Fruit fly (Drosophila melanogaster) whole organism, embryonic: Measurements from ENCODE around the gene Nepl20.
A peak's percentile ranks its signal among the peaks of the same experiment; 100 is the strongest.

Experiments used
- Atf-2 ChIP-seq: fragments of 200-800 bp; sonication (Bioruptor generic); optimal IDR thresholded peaks from 2 replicates; lab custom pipeline; 2016; ENCODE audit warnings: missing biosample characterization, missing genetic modification characterization
- CG10209 ChIP-seq: fragments of 200-800 bp; sonication (Bioruptor generic); optimal IDR thresholded peaks from 3 replicates; lab custom pipeline; 2017; ENCODE audit warnings: missing biosample characterization, mild to moderate bottlenecking, missing genetic modification characterization, missing genetic modification reagents
- CG10274 ChIP-seq: fragments of 200-800 bp; sonication (Bioruptor generic); optimal IDR thresholded peaks from 3 replicates; lab custom pipeline; 2017; ENCODE audit warnings: missing biosample characterization, mild to moderate bottlenecking, missing genetic modification characterization
- CG10959 ChIP-seq: fragments of 200-800 bp; sonication (Bioruptor generic); IDR thresholded peaks from 2 replicates; pipeline ENCODE4 v1.3.6; 2022; ENCODE audit warnings: missing biosample characterization, missing genetic modification characterization
- CG11085 ChIP-seq: fragments of 200-800 bp; sonication (Bioruptor generic); IDR thresholded peaks from 2 replicates; pipeline ENCODE4 v1.3.6; 2022; ENCODE audit warnings: missing biosample characterization, missing genetic modification characterization
- CG11560 ChIP-seq: fragments of 200-800 bp; sonication (Bioruptor generic); IDR thresholded peaks from 3 replicates; pipeline ENCODE4 v1.3.6; 2022; ENCODE audit warnings: missing biosample characterization, missing genetic modification characterization
- CG12769 ChIP-seq: fragments of 200-800 bp; sonication (Bioruptor generic); optimal IDR thresholded peaks from 2 replicates; lab custom pipeline; 2019; ENCODE audit warnings: missing biosample characterization, mild to moderate bottlenecking, missing genetic modification characterization, moderate library complexity
- CG12942 ChIP-seq: fragments of 200-800 bp; sonication (Bioruptor generic); optimal IDR thresholded peaks from 3 replicates; lab custom pipeline; 2016; ENCODE audit warnings: missing biosample characterization, missing genetic modification characterization
- CG13123 ChIP-seq: fragments of 200-800 bp; sonication (Bioruptor generic); optimal IDR thresholded peaks from 2 replicates; lab custom pipeline; 2016; ENCODE audit warnings: missing biosample characterization, missing genetic modification characterization
- CG15011 ChIP-seq: fragments of 200-800 bp; sonication (Bioruptor generic); optimal IDR thresholded peaks from 3 replicates; lab custom pipeline; 2018; ENCODE audit warnings: missing biosample characterization, mild to moderate bottlenecking, missing genetic modification characterization
- CG1792 ChIP-seq: fragments of 200-800 bp; sonication (Bioruptor generic); optimal IDR thresholded peaks from 2 replicates; lab custom pipeline; 2016; ENCODE audit warnings: missing biosample characterization, missing genetic modification characterization
- CG18011 ChIP-seq: fragments of 200-800 bp; sonication (Bioruptor generic); optimal IDR thresholded peaks from 2 replicates; lab custom pipeline; 2017; ENCODE audit warnings: missing biosample characterization, missing genetic modification characterization, mild to moderate bottlenecking, moderate library complexity, missing genotype
- CG2875 ChIP-seq: fragments of 200-800 bp; sonication (Bioruptor generic); optimal IDR thresholded peaks from 2 replicates; lab custom pipeline; 2017; ENCODE audit warnings: missing biosample characterization, mild to moderate bottlenecking, missing genetic modification characterization, missing genetic modification reagents
- CG30403 ChIP-seq: fragments of 200-800 bp; sonication (Bioruptor generic); optimal IDR thresholded peaks from 3 replicates; lab custom pipeline; 2016; ENCODE audit warnings: missing biosample characterization, missing genetic modification characterization
- CG6813 ChIP-seq: fragments of 200-800 bp; sonication (Bioruptor generic); optimal IDR thresholded peaks from 2 replicates; lab custom pipeline; 2017; ENCODE audit warnings: missing biosample characterization, missing genetic modification characterization, mild to moderate bottlenecking, moderate library complexity, missing genetic modification reagents
- CG7357 ChIP-seq: fragments of 200-800 bp; sonication (Bioruptor generic); IDR thresholded peaks from 3 replicates; pipeline ENCODE4 v1.3.6; 2022; ENCODE audit warnings: missing biosample characterization, missing genetic modification characterization
- CG9876 ChIP-seq: fragments of 200-800 bp; sonication (Bioruptor generic); optimal IDR thresholded peaks from 2 replicates; lab custom pipeline; 2016; ENCODE audit warnings: missing biosample characterization, missing genetic modification characterization
- CoRest ChIP-seq: fragments of 200-800 bp; sonication (Bioruptor generic); optimal IDR thresholded peaks from 3 replicates; lab custom pipeline; 2018; ENCODE audit warnings: missing biosample characterization, mild to moderate bottlenecking, missing genetic modification characterization, moderate library complexity
- Dbx ChIP-seq: fragments of 200-800 bp; sonication (Bioruptor generic); IDR thresholded peaks from 3 replicates; pipeline ENCODE4 v1.3.6; 2022; ENCODE audit warnings: missing biosample characterization, missing genetic modification characterization
- Doc2 ChIP-seq: fragments of 200-800 bp; sonication (Bioruptor generic); IDR thresholded peaks from 2 replicates; pipeline ENCODE4 v1.3.6; 2022; ENCODE audit warnings: missing biosample characterization, missing genetic modification characterization
- HmgD ChIP-seq: fragments of 200-800 bp; sonication (Bioruptor generic); optimal IDR thresholded peaks from 3 replicates; lab custom pipeline; 2016; ENCODE audit warnings: missing biosample characterization, missing genetic modification characterization
- Max ChIP-seq: fragments of 200-800 bp; sonication (Bioruptor generic); optimal IDR thresholded peaks from 2 replicates; lab custom pipeline; 2016; ENCODE audit warnings: missing biosample characterization, mild to moderate bottlenecking, missing genetic modification characterization
- NC2α ChIP-seq: fragments of 200-800 bp; sonication (Bioruptor generic); optimal IDR thresholded peaks from 2 replicates; lab custom pipeline; 2016; ENCODE audit warnings: missing biosample characterization, missing genetic modification characterization
- NfI ChIP-seq: fragments of 200-800 bp; sonication (Bioruptor generic); optimal IDR thresholded peaks from 3 replicates; lab custom pipeline; 2018; ENCODE audit warnings: missing biosample characterization, mild to moderate bottlenecking, missing genetic modification characterization, moderate library complexity
- Rfx ChIP-seq: fragments of 200-800 bp; sonication (Bioruptor generic); IDR thresholded peaks from 2 replicates; pipeline ENCODE4 v1.3.6; 2022; ENCODE audit warnings: missing biosample characterization, missing genetic modification characterization
- Vsx1 ChIP-seq: fragments of 200-800 bp; sonication (Bioruptor generic); optimal IDR thresholded peaks from 2 replicates; lab custom pipeline; 2017; ENCODE audit warnings: missing biosample characterization, mild to moderate bottlenecking, missing genetic modification characterization, missing genetic modification reagents
- abd-A ChIP-seq: fragments of 200-800 bp; sonication (Bioruptor generic); optimal IDR thresholded peaks from 3 replicates; lab custom pipeline; 2019; ENCODE audit warnings: missing biosample characterization, mild to moderate bottlenecking, missing genetic modification characterization, moderate library complexity
- amos ChIP-seq: fragments of 200-800 bp; sonication (Bioruptor generic); IDR thresholded peaks from 2 replicates; pipeline ENCODE4 v1.3.6; 2022; ENCODE audit warnings: missing biosample characterization, missing genetic modification characterization; ENCODE audit not compliant: partially characterized antibody
- az2 ChIP-seq: fragments of 200-800 bp; sonication (Bioruptor generic); optimal IDR thresholded peaks from 3 replicates; lab custom pipeline; 2016; ENCODE audit warnings: missing biosample characterization, missing genetic modification characterization
- cg ChIP-seq: fragments of 200-800 bp; sonication (Bioruptor generic); optimal IDR thresholded peaks from 3 replicates; lab custom pipeline; 2019; ENCODE audit warnings: missing biosample characterization, mild to moderate bottlenecking, missing genetic modification characterization, moderate library complexity
- da ChIP-seq: fragments of 200-800 bp; sonication (Bioruptor generic); optimal IDR thresholded peaks from 2 replicates; lab custom pipeline; 2016; ENCODE audit warnings: missing biosample characterization, missing genetic modification characterization
- dpn ChIP-seq, 2 experiments: fragments of 200-800 bp; sonication (Bioruptor generic); optimal IDR thresholded peaks; 3 replicates each; lab custom pipeline; 2016; ENCODE audit warnings: missing biosample characterization in 2 of 2, missing genetic modification characterization in 2 of 2
- eve ChIP-seq, 2 experiments: fragments of >200 bp; optimal IDR thresholded peaks; 2 replicates each; lab custom pipeline; 2017; ENCODE audit warnings: missing biosample characterization in 2 of 2, missing genetic modification characterization in 2 of 2
- fd64A ChIP-seq: fragments of 200-800 bp; sonication (Bioruptor generic); optimal IDR thresholded peaks from 3 replicates; lab custom pipeline; 2018; ENCODE audit warnings: missing biosample characterization, mild to moderate bottlenecking, missing genetic modification characterization
- h ChIP-seq: fragments of >200 bp; optimal IDR thresholded peaks from 2 replicates; lab custom pipeline; 2017
- ind ChIP-seq: fragments of 200-800 bp; sonication (Bioruptor generic); optimal IDR thresholded peaks from 3 replicates; lab custom pipeline; 2016; ENCODE audit warnings: missing biosample characterization, missing genetic modification characterization
- lbe ChIP-seq: fragments of 200-800 bp; sonication (Bioruptor generic); optimal IDR thresholded peaks from 2 replicates; lab custom pipeline; 2016; ENCODE audit warnings: missing biosample characterization, mild to moderate bottlenecking, missing genetic modification characterization
- lmd ChIP-seq: fragments of 200-800 bp; sonication (Bioruptor generic); IDR thresholded peaks from 2 replicates; pipeline ENCODE4 v1.3.6; 2022; ENCODE audit warnings: missing biosample characterization, missing genetic modification characterization
- lov ChIP-seq, 2 experiments: fragments of 200-800 bp in 1 of 2; fragments of >200 bp in 1 of 2; sonication (Bioruptor generic) in 1 of 2; IDR thresholded peaks in 1 of 2; optimal IDR thresholded peaks in 1 of 2; 2 replicates in 1 of 2; 3 replicates in 1 of 2; pipeline versions ENCODE4 v1.3.6 to Lab custom; 2017 to 2022; ENCODE audit warnings: missing biosample characterization in 1 of 2, missing genetic modification characterization in 1 of 2
- mam ChIP-seq: fragments of 200-800 bp; sonication (Bioruptor generic); optimal IDR thresholded peaks from 3 replicates; lab custom pipeline; 2016; ENCODE audit warnings: missing biosample characterization, missing genetic modification characterization
- onecut ChIP-seq: fragments of 200-800 bp; sonication (Bioruptor generic); IDR thresholded peaks from 2 replicates; pipeline ENCODE4 v1.3.6; 2022; ENCODE audit warnings: missing biosample characterization, missing genetic modification characterization
- peb ChIP-seq: fragments of 200-800 bp; sonication (Bioruptor generic); IDR thresholded peaks from 2 replicates; pipeline ENCODE4 v1.3.6; 2022; ENCODE audit warnings: missing biosample characterization, missing genetic modification characterization
- pho ChIP-seq: fragments of 200-800 bp; sonication (Bioruptor generic); optimal IDR thresholded peaks from 2 replicates; lab custom pipeline; 2016; ENCODE audit warnings: missing biosample characterization, missing genetic modification characterization
- phol ChIP-seq: fragments of 200-800 bp; sonication (Bioruptor generic); optimal IDR thresholded peaks from 3 replicates; lab custom pipeline; 2018; ENCODE audit warnings: missing biosample characterization, mild to moderate bottlenecking, missing genetic modification characterization, moderate library complexity
- sim ChIP-seq: fragments of 200-800 bp; sonication (Bioruptor generic); IDR thresholded peaks from 2 replicates; pipeline ENCODE4 v1.3.6; 2022; ENCODE audit warnings: missing biosample characterization, missing genetic modification characterization
- so ChIP-seq: fragments of 200-800 bp; sonication (Bioruptor generic); IDR thresholded peaks from 3 replicates; pipeline ENCODE4 v1.3.6; 2022; ENCODE audit warnings: missing biosample characterization, missing genetic modification characterization
- unc-4 ChIP-seq: fragments of 200-800 bp; sonication (Bioruptor generic); IDR thresholded peaks from 2 replicates; pipeline ENCODE4 v1.3.6; 2022; ENCODE audit warnings: missing biosample characterization, missing genetic modification characterization; ENCODE audit not compliant: partially characterized antibody
- usp ChIP-seq: fragments of >200 bp; optimal IDR thresholded peaks from 2 replicates; lab custom pipeline; 2017; ENCODE audit warnings: missing biosample characterization, missing genetic modification characterization
- vfl ChIP-seq: fragments of 200-800 bp; sonication (Bioruptor generic); optimal IDR thresholded peaks from 2 replicates; lab custom pipeline; 2016; ENCODE audit warnings: missing biosample characterization, missing genetic modification characterization
- vnd ChIP-seq: fragments of 200-800 bp; sonication (Bioruptor generic); IDR thresholded peaks from 3 replicates; pipeline ENCODE4 v1.3.6; 2022; ENCODE audit warnings: missing biosample characterization, missing genetic modification characterization; ENCODE audit not compliant: partially characterized antibody
- zen ChIP-seq: fragments of 200-800 bp; sonication (Bioruptor generic); optimal IDR thresholded peaks from 3 replicates; lab custom pipeline; 2018; ENCODE audit warnings: missing biosample characterization, mild to moderate bottlenecking, missing genetic modification characterization, moderate library complexity

Nepl20 gene

DNA sequence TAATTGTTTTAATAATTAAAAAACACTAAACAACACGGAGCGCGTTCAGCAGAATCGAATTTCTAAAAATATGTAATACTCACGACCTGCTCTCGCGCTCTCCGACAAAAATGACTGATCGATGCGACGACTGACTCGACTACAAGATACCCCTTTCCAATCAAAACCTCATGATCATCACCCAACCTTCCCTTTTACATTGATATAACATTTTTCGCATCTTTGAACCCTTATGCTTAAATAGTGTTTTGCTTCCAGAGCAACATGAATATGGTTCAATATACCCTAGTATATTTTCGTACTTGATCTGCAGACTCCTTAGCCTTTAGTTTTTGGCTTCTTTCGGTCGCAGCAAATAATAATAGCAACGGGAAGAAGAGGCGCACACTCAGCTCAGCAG, 31.2 kb downstream of the Nepl20 start (continued):
- no peak for TF ChIP-seq Vsx1
- TF ChIP-seq CG9876 (GFP tag; lab: Kevin White, UChicago) = peak; percentile 59
- TF ChIP-seq vnd (GFP tag; lab: Robert Waterston, UW) = no peak
- TF ChIP-seq Dbx (GFP tag; lab: Robert Waterston, UW) = peak; percentile 76
- TF ChIP-seq CG13123 (GFP tag; lab: Kevin White, UChicago) = peak; percentile 70
- peak; percentile 75 for TF ChIP-seq NfI (GFP tag; lab: Kevin White, UChicago)
- TF ChIP-seq CG15011 (GFP tag; lab: Kevin White, UChicago) = peak; percentile 38
- peak; percentile 78 for TF ChIP-seq az2
- peak; percentile 75 for TF ChIP-seq ind (GFP tag; lab: Kevin White, UChicago)
- peak; percentile 84 for TF ChIP-seq Rfx (GFP tag; lab: Robert Waterston, UW)
- TF ChIP-seq eve (GFP tag; optimal IDR thresholded peaks at IDR 0.05; lab: Kevin White, UChicago) = no peak
- TF ChIP-seq lbe (GFP tag; lab: Kevin White, UChicago) = no peak
- TF ChIP-seq CG30403 (GFP tag; lab: Kevin White, UChicago) = peak; percentile 75
- peak; percentile 29 for TF ChIP-seq CG1792 (GFP tag; lab: Kevin White, UChicago)
- peak; percentile 78 for TF ChIP-seq mam (GFP tag; lab: Kevin White, UChicago)
- peak; percentile 91 for TF ChIP-seq CG12769
- peak; percentile 67 for TF ChIP-seq CG10209 (GFP tag; lab: Kevin White, UChicago)
- TF ChIP-seq CG11085 (GFP tag; lab: Robert Waterston, UW) = peak; percentile 24; the same call in 1 of the 2 replicates
- peak; percentile 31 for TF ChIP-seq fd64A (GFP tag; lab: Kevin White, UChicago)
- TF ChIP-seq CG18011 (GFP tag; lab: Kevin White, UChicago) = no peak
- TF ChIP-seq abd-A (tag; lab: Kevin White, UChicago) = no peak
- peak; percentile 72 for TF ChIP-seq Atf-2
- TF ChIP-seq HmgD (GFP tag; lab: Kevin White, UChicago) = no peak
- peak; percentile 61 for TF ChIP-seq vfl (GFP tag; lab: Kevin White, UChicago)
- no peak for TF ChIP-seq lov (optimal IDR thresholded peaks at IDR 0.05; lab: Kevin White, UChicago)
- no peak for TF ChIP-seq lov (GFP tag; IDR thresholded peaks at IDR 0.05; lab: Robert Waterston, UW)
- TF ChIP-seq lmd = peak; percentile 87
- peak; percentile 43 for TF ChIP-seq CG2875 (GFP tag; lab: Kevin White, UChicago)
- peak; percentile 68 for TF ChIP-seq CG7357 (GFP tag; lab: Robert Waterston, UW)
- TF ChIP-seq CG10274 (GFP tag; lab: Kevin White, UChicago) = peak; percentile 30
- TF ChIP-seq h (lab: Kevin White, UChicago) = no peak
- no peak for TF ChIP-seq zen (tag; lab: Kevin White, UChicago)
- TF ChIP-seq Max (GFP tag; lab: Kevin White, UChicago) = peak; percentile 50
- peak; percentile 54; the same call in 2 of the 3 replicates for TF ChIP-seq CG11560 (tag; lab: Robert Waterston, UW)
- peak; percentile 74 for TF ChIP-seq sim (GFP tag; lab: Robert Waterston, UW)
- TF ChIP-seq CG10959 = peak; percentile 29; the same call in 1 of the 2 replicates
- TF ChIP-seq dpn (GFP tag; optimal IDR thresholded peaks at IDR 0.05; lab: Kevin White, UChicago) = peak; percentile 81
- no peak for TF ChIP-seq onecut
- no peak for TF ChIP-seq cg (GFP tag; lab: Kevin White, UChicago)
- peak; percentile 80; the same call in 2 of the 3 replicates for TF ChIP-seq so (GFP tag; lab: Robert Waterston, UW)
- peak; percentile 35 for TF ChIP-seq CG6813 (GFP tag; lab: Kevin White, UChicago)
- peak; percentile 26 for TF ChIP-seq pho (GFP tag; lab: Kevin White, UChicago)
- TF ChIP-seq da = no peak
- TF ChIP-seq CG12942 = peak; percentile 67
- no peak for TF ChIP-seq phol (tag; lab: Kevin White, UChicago)
- peak; percentile 79 for TF ChIP-seq peb
- peak; percentile 78 for TF ChIP-seq CoRest (tag; lab: Kevin White, UChicago)
- TF ChIP-seq unc-4 (GFP tag; lab: Robert Waterston, UW) = no peak
- no peak for TF ChIP-seq amos (GFP tag; lab: Robert Waterston, UW)
- peak; percentile 48 for TF ChIP-seq NC2α
- TF ChIP-seq usp (GFP tag; lab: Kevin White, UChicago) = no peak
- TF ChIP-seq Doc2 = no peak
